Fruit fly (Drosophila melanogaster): ENCODE data around the gene DCX-EMAP.

dm6 chr3L:14962729-14963128 is 59.1 kb downstream of the DCX-EMAP start:
- TF ChIP-seq CG8478 (optimal IDR thresholded peaks at IDR 0.05), result no peak
- no peak for TF ChIP-seq CTCF (optimal IDR thresholded peaks at IDR 0.05)

Measured in S2 (cell line).